Worm (Caenorhabditis elegans) whole organism, L4 larva: ENCODE data around the gene fbxa-96.

ENCODE experiments used
- F26F4.8 ChIP-seq: fragments of 200-800 bp; sonication (Bioruptor generic); conservative IDR thresholded peaks from 2 replicates; pipeline ENCODE4 v1.3.6; 2022; ENCODE audit warnings: missing genetic modification characterization, missing compliant biosample characterization
- R02D3.7 ChIP-seq: fragments of 150-350 bp; sonication (generic microtip); optimal IDR thresholded peaks from 3 replicates; lab custom pipeline; 2014; ENCODE audit warnings: missing biosample characterization, missing genetic modification characterization
- T20F7.1 ChIP-seq: fragments of 200-800 bp; sonication (Bioruptor generic); optimal IDR thresholded peaks from 2 replicates; lab custom pipeline; 2018; ENCODE audit warnings: mild to moderate bottlenecking, missing genetic modification characterization, missing compliant biosample characterization
- T26A8.4 ChIP-seq: fragments of 200-800 bp; sonication (Bioruptor generic); IDR thresholded peaks from 2 replicates; pipeline ENCODE4 v1.3.6; 2022; ENCODE audit warnings: missing genetic modification characterization, missing compliant biosample characterization
- Y105C5A.15 ChIP-seq: fragments of 200-800 bp; sonication (Bioruptor generic); IDR thresholded peaks from 2 replicates; pipeline ENCODE4 v1.3.6; 2022; ENCODE audit warnings: missing genetic modification characterization, missing compliant biosample characterization
- ceh-20 ChIP-seq: fragments of 200-800 bp; sonication (Bioruptor generic); IDR thresholded peaks from 2 replicates; pipeline ENCODE4 v1.3.6; 2022; ENCODE audit warnings: missing genetic modification reagents, missing genetic modification characterization, missing compliant biosample characterization
- ceh-44 ChIP-seq: fragments of 200-800 bp; sonication (Bioruptor generic); IDR thresholded peaks from 2 replicates; pipeline ENCODE4 v1.3.6; 2022; ENCODE audit warnings: missing genetic modification reagents, missing genetic modification characterization, missing compliant biosample characterization
- ces-1 ChIP-seq: fragments of 150-350 bp; sonication (generic microtip); optimal IDR thresholded peaks from 4 replicates; lab custom pipeline; 2014; ENCODE audit warnings: missing biosample characterization, missing genetic modification reagents, missing genetic modification characterization
- daf-16 ChIP-seq, 3 experiments: sonication (generic microtip); optimal IDR thresholded peaks; 2 replicates each; lab custom pipeline; 2016 to 2017; ENCODE audit warnings: missing genetic modification characterization in 3 of 3, missing genetic modification reagents in 3 of 3, mild to moderate bottlenecking in 2 of 3, missing compliant biosample characterization in 2 of 3, missing biosample characterization in 1 of 3, moderate library complexity in 1 of 3
- dmd-6 ChIP-seq: fragments of 200-800 bp; sonication (Bioruptor generic); IDR thresholded peaks from 2 replicates; pipeline ENCODE4 v1.3.6; 2022; ENCODE audit warnings: missing genetic modification reagents, missing genetic modification characterization, missing compliant biosample characterization
- dmd-9 ChIP-seq: fragments of 200-800 bp; sonication (Bioruptor generic); IDR thresholded peaks from 2 replicates; pipeline ENCODE4 v1.3.6; 2022; ENCODE audit warnings: missing genetic modification reagents, missing genetic modification characterization, missing compliant biosample characterization
- hif-1 ChIP-seq, 2 experiments: sonication (generic microtip); optimal IDR thresholded peaks; 2 replicates each; lab custom pipeline; 2016 to 2017; ENCODE audit warnings: missing compliant biosample characterization in 2 of 2, missing genetic modification characterization in 2 of 2, missing genetic modification reagents in 2 of 2, missing genotype in 2 of 2, mild to moderate bottlenecking in 1 of 2
- jun-1 ChIP-seq: fragments of 150-350 bp; optimal IDR thresholded peaks from 2 replicates; lab custom pipeline; 2014; ENCODE audit warnings: missing biosample characterization, missing genetic modification reagents, missing genetic modification characterization
- lin-13 ChIP-seq: fragments of 150-350 bp; optimal IDR thresholded peaks from 2 replicates; lab custom pipeline; 2014; ENCODE audit warnings: missing biosample characterization, missing genetic modification reagents, missing genetic modification characterization
- lin-29 ChIP-seq: fragments of 200-800 bp; sonication (Bioruptor generic); IDR thresholded peaks from 2 replicates; pipeline ENCODE4 v1.3.6; 2022; ENCODE audit warnings: missing genetic modification reagents, missing genetic modification characterization, missing compliant biosample characterization
- lin-38 ChIP-seq: fragments of 200-800 bp; sonication (Bioruptor generic); IDR thresholded peaks from 2 replicates; pipeline ENCODE4 v1.3.6; 2022; ENCODE audit warnings: missing genetic modification reagents, missing genetic modification characterization, missing compliant biosample characterization
- lsy-2 ChIP-seq, 2 experiments: fragments of 150-350 bp in 1 of 2; sonication (generic microtip) in 1 of 2; optimal IDR thresholded peaks; 2 replicates each; lab custom pipeline; 2014 to 2017; ENCODE audit warnings: missing biosample characterization in 2 of 2, missing genetic modification characterization in 2 of 2
- mdt-29 ChIP-seq: fragments of 200-800 bp; sonication (Bioruptor generic); IDR thresholded peaks from 2 replicates; pipeline ENCODE4 v1.3.6; 2022; ENCODE audit warnings: missing genetic modification reagents, missing genetic modification characterization, missing compliant biosample characterization
- mxl-3 ChIP-seq: fragments of 200-800 bp; sonication (Bioruptor generic); optimal IDR thresholded peaks from 2 replicates; lab custom pipeline; 2018; ENCODE audit warnings: mild to moderate bottlenecking, missing genetic modification characterization, missing compliant biosample characterization
- nhr-237 ChIP-seq: sonication (generic microtip); optimal IDR thresholded peaks from 2 replicates; lab custom pipeline; 2017; ENCODE audit warnings: missing biosample characterization, missing genetic modification characterization
- nhr-25 ChIP-seq: sonication (generic microtip); optimal IDR thresholded peaks from 2 replicates; lab custom pipeline; 2017; ENCODE audit warnings: missing genetic modification characterization, mild to moderate bottlenecking, missing compliant biosample characterization, antibody characterized with exemption, moderate library complexity, borderline replicate concordance; ENCODE audit not compliant: insufficient read depth
- nhr-28 ChIP-seq: fragments of 150-350 bp; optimal IDR thresholded peaks from 2 replicates; lab custom pipeline; 2014; ENCODE audit warnings: missing biosample characterization, missing genetic modification characterization
- nhr-48 ChIP-seq: sonication (generic microtip); optimal IDR thresholded peaks from 2 replicates; lab custom pipeline; 2016; ENCODE audit warnings: mild to moderate bottlenecking, missing genetic modification characterization, missing compliant biosample characterization
- pha-4 ChIP-seq, 2 experiments: fragments of 150-350 bp in 1 of 2; fragments of 200-800 bp in 1 of 2; sonication (Bioruptor generic) in 1 of 2; IDR thresholded peaks in 1 of 2; optimal IDR thresholded peaks in 1 of 2; 2 replicates each; pipeline versions ENCODE4 v1.3.6 to Lab custom; 2014 to 2022; ENCODE audit warnings: missing genetic modification characterization in 2 of 2, missing genetic modification reagents in 2 of 2, missing biosample characterization in 1 of 2, missing compliant biosample characterization in 1 of 2
- saeg-2 ChIP-seq: fragments of 200-800 bp; sonication (Bioruptor generic); IDR thresholded peaks from 2 replicates; pipeline ENCODE4 v1.3.6; 2022; ENCODE audit warnings: missing genetic modification reagents, missing genetic modification characterization, missing compliant biosample characterization
- skn-1 ChIP-seq: fragments of 150-350 bp; optimal IDR thresholded peaks from 2 replicates; lab custom pipeline; 2014; ENCODE audit warnings: missing biosample characterization, missing genetic modification characterization
- snpc-1.2 ChIP-seq: fragments of 200-800 bp; sonication (Bioruptor generic); IDR thresholded peaks from 2 replicates; pipeline ENCODE4 v1.3.6; 2022; ENCODE audit warnings: missing genetic modification reagents, missing genetic modification characterization, missing compliant biosample characterization
- spr-1 ChIP-seq: sonication (generic microtip); optimal IDR thresholded peaks from 2 replicates; lab custom pipeline; 2016; ENCODE audit warnings: mild to moderate bottlenecking, missing genetic modification characterization, missing compliant biosample characterization
- unc-62 ChIP-seq, 3 experiments: fragments of 150-350 bp in 1 of 3; sonication (generic microtip); optimal IDR thresholded peaks in 2 of 3; peaks in 1 of 3; 1 replicate in 1 of 3; 2 replicates in 2 of 3; lab custom pipeline; 2014 to 2017; ENCODE audit warnings: missing biosample characterization in 3 of 3, missing genetic modification characterization in 3 of 3, missing genetic modification reagents in 3 of 3, missing genotype in 1 of 3

fbxa-96 gene

ce11 chrX:15056737-15057136 is 3.5 kb downstream of the fbxa-96 start, which contains the start of gene H03G16.5:
H03G16.5 (minus strand) TSS chrX:15056837.
- TF ChIP-seq lsy-2 (tag; optimal IDR thresholded peaks at IDR 0.05; lab: Kevin White, UChicago) (no peak), spr-1 (tag; lab: Kevin White, UChicago) (no peak), lin-38 (GFP tag; lab: Robert Waterston, UW) (no peak), mxl-3 (GFP tag; lab: Kevin White, UChicago) (no peak), ceh-20 (no peak), T20F7.1 (GFP tag; lab: Kevin White, UChicago) (no peak), lin-29 (GFP tag; lab: Robert Waterston, UW) (no peak), F26F4.8 (GFP tag; lab: Robert Waterston, UW) (no peak), hif-1 (tag; optimal IDR thresholded peaks at IDR 0.05; lab: Kevin White, UChicago) (no peak), dmd-6 (GFP tag; lab: Robert Waterston, UW) (no peak)

ce11 chrX:15055914-15056313 is 4.3 kb downstream of the fbxa-96 start, which contains the start of gene H03G16.7:
H03G16.7 (minus strand) TSS chrX:15056014.
- no peak for TF ChIP-seq nhr-237
- no peak for TF ChIP-seq jun-1 (tag; lab: Kevin White, UChicago)
- no peak for TF ChIP-seq skn-1
- no peak for TF ChIP-seq ceh-44 (GFP tag; lab: Robert Waterston, UW)
- no peak for TF ChIP-seq R02D3.7 (tag; lab: Kevin White, UChicago)
- TF ChIP-seq, all 104 proteins: peak for 0

- TF ChIP-seq nhr-25 (no peak), unc-62 (GFP tag; optimal IDR thresholded peaks at IDR 0.05 in 1 of 2; lab: Kevin White, UChicago) (peak in 1 of 2 experiments; percentile 92), unc-62 (tag; optimal IDR thresholded peaks at IDR 0.05; lab: Kevin White, UChicago) (no peak), T26A8.4 (GFP tag; lab: Robert Waterston, UW) (no peak), Y105C5A.15 (GFP tag; lab: Robert Waterston, UW) (no peak), saeg-2 (GFP tag; lab: Robert Waterston, UW) (no peak), pha-4 (GFP tag; IDR thresholded peaks at IDR 0.05; lab: Robert Waterston, UW) (no peak), pha-4 (tag; optimal IDR thresholded peaks at IDR 0.05; lab: Kevin White, UChicago) (no peak), nhr-48 (no peak)
These were observed 6.8 kb downstream of the fbxa-96 start, which contains the start of gene H03G16.1 for ce11 chrX:15053223-15053933. H03G16.1 (plus strand) TSS chrX:15053883.

- TF ChIP-seq snpc-1.2 (GFP tag; lab: Robert Waterston, UW) = no peak
These were observed 7.8 kb downstream of the fbxa-96 start, which contains the start of gene H03G16.6 for ce11 chrX:15052385-15052784. H03G16.6 (plus strand) TSS chrX:15052685.

DNA sequence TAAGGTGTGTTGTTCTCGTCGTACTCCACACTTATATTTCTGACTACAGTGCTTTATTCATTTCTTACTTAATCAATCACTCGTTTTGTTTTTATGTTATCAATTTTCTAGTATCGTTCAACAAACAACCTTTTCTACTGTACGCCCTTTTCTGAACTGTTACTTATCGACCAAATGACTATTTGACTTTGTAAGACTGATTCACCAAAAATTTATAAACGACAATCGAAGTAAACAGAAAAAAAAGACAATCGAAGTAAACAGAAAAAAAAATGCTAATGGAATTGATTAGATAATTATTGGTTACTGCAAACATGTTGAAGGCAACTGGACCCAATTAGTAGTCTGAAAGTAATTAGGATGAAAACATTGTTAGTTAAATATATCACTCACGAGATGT is 10.2 kb downstream of the fbxa-96 start:
- TF ChIP-seq dmd-9 (GFP tag; lab: Robert Waterston, UW) = no peak
- TF ChIP-seq lin-13 = no peak
- TF ChIP-seq mdt-29 (GFP tag; lab: Robert Waterston, UW) = no peak
- no peak for TF ChIP-seq snpc-1.2 (GFP tag; lab: Robert Waterston, UW)
- TF ChIP-seq nhr-28 (tag; lab: Kevin White, UChicago) = peak; percentile 35
- TF ChIP-seq daf-16 (GFP tag; optimal IDR thresholded peaks at IDR 0.05; lab: Kevin White, UChicago) = no peak
- peak; percentile 86 for TF ChIP-seq daf-16 (tag; optimal IDR thresholded peaks at IDR 0.05; lab: Kevin White, UChicago)
- no peak for TF ChIP-seq ces-1 (GFP tag; lab: Kevin White, UChicago)
